Fruit fly (Drosophila melanogaster) whole organism, embryonic: ENCODE results near the gene mnd.
A peak's percentile ranks its signal among the peaks of the same experiment; 100 is the strongest.

ENCODE experiments used
- Abd-B ChIP-seq: fragments of 200-800 bp; sonication (Bioruptor generic); optimal IDR thresholded peaks from 2 replicates; lab custom pipeline; 2018; ENCODE audit warnings: missing biosample characterization, mild to moderate bottlenecking, missing genetic modification characterization, moderate library complexity
- B-H1 ChIP-seq: fragments of 200-800 bp; sonication (Bioruptor generic); IDR thresholded peaks from 3 replicates; pipeline ENCODE4 v1.3.6; 2022; ENCODE audit warnings: missing biosample characterization, missing genetic modification characterization
- Bgb ChIP-seq: fragments of 200-800 bp; sonication (Bioruptor generic); IDR thresholded peaks from 2 replicates; pipeline ENCODE4 v1.3.6; 2022; ENCODE audit warnings: missing biosample characterization, missing genetic modification characterization; ENCODE audit not compliant: partially characterized antibody
- BtbVII ChIP-seq: fragments of 200-800 bp; sonication (Bioruptor generic); optimal IDR thresholded peaks from 3 replicates; lab custom pipeline; 2017; ENCODE audit warnings: missing biosample characterization, mild to moderate bottlenecking, missing genetic modification characterization
- CG1024 ChIP-seq: fragments of 200-800 bp; sonication (Bioruptor generic); IDR thresholded peaks from 2 replicates; pipeline ENCODE4 v1.3.6; 2022; ENCODE audit warnings: missing biosample characterization, missing genetic modification characterization
- CG10321 ChIP-seq: fragments of 200-800 bp; sonication (Bioruptor generic); IDR thresholded peaks from 2 replicates; pipeline ENCODE4 v1.3.6; 2022; ENCODE audit warnings: missing biosample characterization, missing genetic modification characterization
- CG11456 ChIP-seq: fragments of 200-800 bp; sonication (Bioruptor generic); IDR thresholded peaks from 3 replicates; pipeline ENCODE4 v1.3.6; 2022; ENCODE audit warnings: missing biosample characterization, missing genetic modification characterization
- CG11695 ChIP-seq: fragments of 200-800 bp; sonication (Bioruptor generic); IDR thresholded peaks from 3 replicates; pipeline ENCODE4 v1.3.6; 2022; ENCODE audit warnings: missing biosample characterization, missing genetic modification characterization
- CG12236 ChIP-seq: fragments of 200-800 bp; sonication (Bioruptor generic); optimal IDR thresholded peaks from 2 replicates; lab custom pipeline; 2016; ENCODE audit warnings: missing biosample characterization, missing genetic modification characterization
- CG17829 ChIP-seq: fragments of 200-800 bp; optimal IDR thresholded peaks from 2 replicates; lab custom pipeline; 2019; ENCODE audit warnings: missing biosample characterization, mild to moderate bottlenecking, missing genetic modification characterization, moderate library complexity
- CG1832 ChIP-seq: fragments of 200-800 bp; sonication (Bioruptor generic); optimal IDR thresholded peaks from 2 replicates; lab custom pipeline; 2017; ENCODE audit warnings: missing biosample characterization, mild to moderate bottlenecking, missing genetic modification characterization, inconsistent platforms
- CG18764 ChIP-seq: fragments of 200-800 bp; sonication (Bioruptor generic); optimal IDR thresholded peaks from 3 replicates; lab custom pipeline; 2016; ENCODE audit warnings: missing biosample characterization, missing genetic modification characterization
- CG2120 ChIP-seq: fragments of 200-800 bp; sonication (Bioruptor generic); optimal IDR thresholded peaks from 3 replicates; lab custom pipeline; 2016; ENCODE audit warnings: missing biosample characterization, missing genetic modification characterization
- CG30431 ChIP-seq: fragments of 200-800 bp; sonication (Bioruptor generic); optimal IDR thresholded peaks from 2 replicates; lab custom pipeline; 2017; ENCODE audit warnings: missing biosample characterization, missing genetic modification characterization
- CG32532 ChIP-seq: fragments of 200-800 bp; sonication (Bioruptor generic); IDR thresholded peaks from 2 replicates; pipeline ENCODE4 v1.3.6; 2022; ENCODE audit warnings: missing biosample characterization, missing genetic modification characterization
- CG5245 ChIP-seq: fragments of 200-800 bp; sonication (Bioruptor generic); optimal IDR thresholded peaks from 3 replicates; lab custom pipeline; 2016; ENCODE audit warnings: missing biosample characterization, missing genetic modification characterization
- CG6175 ChIP-seq: fragments of 200-800 bp; sonication (Bioruptor generic); IDR thresholded peaks from 3 replicates; pipeline ENCODE4 v1.3.6; 2022; ENCODE audit warnings: missing biosample characterization, missing genetic modification characterization
- CG9215 ChIP-seq: fragments of 200-800 bp; sonication (Bioruptor generic); IDR thresholded peaks from 2 replicates; pipeline ENCODE4 v1.3.6; 2022; ENCODE audit warnings: missing biosample characterization, missing genetic modification characterization
- CG9437 ChIP-seq: fragments of 200-800 bp; sonication (Bioruptor generic); optimal IDR thresholded peaks from 2 replicates; lab custom pipeline; 2018; ENCODE audit warnings: missing biosample characterization, mild to moderate bottlenecking, missing genetic modification characterization
- CG9797 ChIP-seq: fragments of 200-800 bp; sonication (Bioruptor generic); optimal IDR thresholded peaks from 3 replicates; lab custom pipeline; 2018; ENCODE audit warnings: missing biosample characterization, mild to moderate bottlenecking, missing genetic modification characterization
- CHES-1-like ChIP-seq: fragments of 200-800 bp; sonication (Bioruptor generic); optimal IDR thresholded peaks from 2 replicates; lab custom pipeline; 2016; ENCODE audit warnings: missing biosample characterization, missing genetic modification characterization
- D19B ChIP-seq: fragments of 200-800 bp; sonication (Bioruptor generic); optimal IDR thresholded peaks from 2 replicates; lab custom pipeline; 2017; ENCODE audit warnings: missing biosample characterization, mild to moderate bottlenecking, missing genetic modification characterization
- Deaf1 ChIP-seq: fragments of 200-800 bp; optimal IDR thresholded peaks from 3 replicates; lab custom pipeline; 2019; ENCODE audit warnings: missing biosample characterization, mild to moderate bottlenecking, missing genetic modification characterization, moderate library complexity
- Dip3 ChIP-seq: fragments of 200-800 bp; sonication (Bioruptor generic); optimal IDR thresholded peaks from 3 replicates; lab custom pipeline; 2016; ENCODE audit warnings: missing biosample characterization, missing genetic modification characterization
- Dp ChIP-seq: fragments of 200-800 bp; sonication (Bioruptor generic); optimal IDR thresholded peaks from 2 replicates; lab custom pipeline; 2018; ENCODE audit warnings: missing biosample characterization, mild to moderate bottlenecking, missing genetic modification characterization, moderate library complexity
- Drgx ChIP-seq: fragments of 200-800 bp; sonication (Bioruptor generic); IDR thresholded peaks from 2 replicates; pipeline ENCODE4 v1.3.6; 2022; ENCODE audit warnings: missing biosample characterization, missing genetic modification characterization
- ERR ChIP-seq: fragments of 200-800 bp; sonication (Bioruptor generic); optimal IDR thresholded peaks from 2 replicates; lab custom pipeline; 2016; ENCODE audit warnings: missing biosample characterization, missing genetic modification characterization
- HHEX ChIP-seq: fragments of 200-800 bp; sonication (Bioruptor generic); optimal IDR thresholded peaks from 3 replicates; lab custom pipeline; 2017; ENCODE audit warnings: missing biosample characterization, mild to moderate bottlenecking, missing genetic modification characterization, missing genetic modification reagents
- Mad ChIP-seq: fragments of 200-800 bp; sonication (Bioruptor generic); optimal IDR thresholded peaks from 2 replicates; lab custom pipeline; 2016; ENCODE audit warnings: missing biosample characterization, missing genetic modification characterization
- Max ChIP-seq: fragments of 200-800 bp; sonication (Bioruptor generic); optimal IDR thresholded peaks from 2 replicates; lab custom pipeline; 2016; ENCODE audit warnings: missing biosample characterization, mild to moderate bottlenecking, missing genetic modification characterization
- Sox102F ChIP-seq: fragments of 200-800 bp; sonication (Bioruptor generic); optimal IDR thresholded peaks from 2 replicates; lab custom pipeline; 2018; ENCODE audit warnings: missing biosample characterization, mild to moderate bottlenecking, missing genetic modification characterization, moderate library complexity
- TFAM ChIP-seq: fragments of 200-800 bp; sonication (Bioruptor generic); optimal IDR thresholded peaks from 2 replicates; lab custom pipeline; 2017; ENCODE audit warnings: missing biosample characterization, missing genetic modification characterization, inconsistent platforms
- Trl ChIP-seq, 3 experiments: fragments of >200 bp in 2 of 3; fragments of 200-800 bp in 1 of 3; sonication (Bioruptor generic) in 1 of 3; optimal IDR thresholded peaks; 2 replicates in 1 of 3; 3 replicates in 2 of 3; lab custom pipeline; 2016 to 2017; ENCODE audit warnings: missing biosample characterization in 1 of 3, missing genetic modification characterization in 1 of 3
- aop ChIP-seq: fragments of 200-800 bp; sonication (Bioruptor generic); IDR thresholded peaks from 2 replicates; pipeline ENCODE4 v1.3.6; 2022; ENCODE audit warnings: missing biosample characterization, missing genetic modification characterization
- ase ChIP-seq: fragments of 200-800 bp; sonication (Bioruptor generic); IDR thresholded peaks from 3 replicates; pipeline ENCODE4 v1.3.6; 2022; ENCODE audit warnings: missing biosample characterization, missing genetic modification characterization
- cg ChIP-seq: fragments of 200-800 bp; sonication (Bioruptor generic); optimal IDR thresholded peaks from 3 replicates; lab custom pipeline; 2019; ENCODE audit warnings: missing biosample characterization, mild to moderate bottlenecking, missing genetic modification characterization, moderate library complexity
- crp ChIP-seq, 2 experiments: fragments of 200-800 bp; sonication (Bioruptor generic); optimal IDR thresholded peaks; 2 replicates in 1 of 2; 3 replicates in 1 of 2; lab custom pipeline; 2017; ENCODE audit warnings: missing biosample characterization in 2 of 2, missing genetic modification characterization in 2 of 2, mild to moderate bottlenecking in 1 of 2, moderate library complexity in 1 of 2
- fd102C ChIP-seq: fragments of 200-800 bp; sonication (Bioruptor generic); optimal IDR thresholded peaks from 2 replicates; lab custom pipeline; 2018; ENCODE audit warnings: missing biosample characterization, mild to moderate bottlenecking, missing genetic modification characterization, moderate library complexity
- gsb-n ChIP-seq: fragments of 200-800 bp; sonication (Bioruptor generic); optimal IDR thresholded peaks from 3 replicates; lab custom pipeline; 2018; ENCODE audit warnings: missing biosample characterization, mild to moderate bottlenecking, missing genetic modification characterization
- kay ChIP-seq: fragments of 200-800 bp; sonication (Bioruptor generic); optimal IDR thresholded peaks from 2 replicates; lab custom pipeline; 2016; ENCODE audit warnings: missing biosample characterization, missing genetic modification characterization
- luna ChIP-seq: fragments of 200-800 bp; sonication (Bioruptor generic); optimal IDR thresholded peaks from 2 replicates; lab custom pipeline; 2016; ENCODE audit warnings: missing biosample characterization, missing genetic modification characterization
- pb ChIP-seq: fragments of 200-800 bp; sonication (Bioruptor generic); optimal IDR thresholded peaks from 3 replicates; lab custom pipeline; 2016; ENCODE audit warnings: missing biosample characterization, missing genetic modification characterization
- phol ChIP-seq: fragments of 200-800 bp; sonication (Bioruptor generic); optimal IDR thresholded peaks from 3 replicates; lab custom pipeline; 2018; ENCODE audit warnings: missing biosample characterization, mild to moderate bottlenecking, missing genetic modification characterization, moderate library complexity
- pzg ChIP-seq: fragments of 200-800 bp; sonication (Bioruptor generic); optimal IDR thresholded peaks from 3 replicates; lab custom pipeline; 2018; ENCODE audit warnings: missing biosample characterization, mild to moderate bottlenecking, missing genetic modification characterization, moderate library complexity
- repo ChIP-seq: fragments of 200-800 bp; sonication (Bioruptor generic); optimal IDR thresholded peaks from 2 replicates; lab custom pipeline; 2016; ENCODE audit warnings: missing biosample characterization, missing genetic modification characterization
- sens ChIP-seq: fragments of 200-800 bp; sonication (Bioruptor generic); peaks from one replicate; lab custom pipeline; 2016; ENCODE audit warnings: missing biosample characterization, missing genetic modification characterization
- so ChIP-seq: fragments of 200-800 bp; sonication (Bioruptor generic); IDR thresholded peaks from 3 replicates; pipeline ENCODE4 v1.3.6; 2022; ENCODE audit warnings: missing biosample characterization, missing genetic modification characterization
- tio ChIP-seq: fragments of 200-800 bp; sonication (Bioruptor generic); optimal IDR thresholded peaks from 2 replicates; lab custom pipeline; 2017; ENCODE audit warnings: missing biosample characterization, missing genetic modification characterization, inconsistent platforms
- z ChIP-seq: fragments of 200-800 bp; sonication (Bioruptor generic); IDR thresholded peaks from 3 replicates; pipeline ENCODE4 v1.3.6; 2022; ENCODE audit warnings: missing biosample characterization, missing genetic modification characterization

The mnd gene

DNA sequence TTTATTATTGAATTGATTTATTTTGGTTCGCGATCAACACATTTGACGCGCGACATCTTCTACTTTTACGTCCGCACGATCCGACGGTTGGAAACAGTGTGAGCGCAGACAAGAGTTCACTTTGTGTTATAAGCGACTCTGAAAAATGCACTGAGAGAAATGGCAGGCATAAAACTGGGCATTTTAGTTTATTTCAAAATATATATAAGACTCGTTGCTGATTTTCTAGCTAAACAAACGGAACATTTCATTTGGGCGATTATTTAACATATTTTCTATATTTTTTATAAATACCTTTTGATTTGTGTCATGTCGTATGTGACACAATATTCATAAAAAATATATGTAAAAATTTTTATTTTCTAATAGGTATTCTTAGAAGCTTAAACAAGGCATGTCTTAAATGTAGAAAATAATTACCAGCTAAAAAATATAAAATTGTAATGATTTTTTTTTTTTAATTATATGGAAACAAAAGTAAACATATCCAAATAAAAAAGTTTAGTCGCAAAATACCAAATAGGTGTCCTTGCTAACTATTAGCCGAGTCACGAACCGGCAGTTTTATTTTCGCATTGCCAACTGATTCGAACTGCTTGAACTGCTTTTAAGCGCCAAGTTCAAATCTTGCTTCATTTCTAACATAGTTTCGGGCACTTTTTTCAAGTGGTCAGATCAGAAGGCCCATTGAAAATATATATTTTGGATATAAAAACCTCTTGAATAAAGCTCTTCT, 29.2 kb downstream of the mnd start, which contains the start of gene Reck (continued):
- peak; percentile 85 for TF ChIP-seq BtbVII (GFP tag; lab: Kevin White, UChicago)
- peak; percentile 59; the same call in 1 of the 2 replicates for TF ChIP-seq CG10321 (GFP tag; lab: Robert Waterston, UW)
- peak in 1 of 2 experiments; percentile 13 for TF ChIP-seq crp (GFP tag; optimal IDR thresholded peaks at IDR 0.05; lab: Kevin White, UChicago)
- no peak for TF ChIP-seq fd102C (GFP tag; lab: Kevin White, UChicago)
- peak; percentile 77 for TF ChIP-seq CG1024 (GFP tag; lab: Robert Waterston, UW)
- TF ChIP-seq CG1832, result no peak
- peak; percentile 83 for TF ChIP-seq CG11695
- peak; percentile 46 for TF ChIP-seq D19B (GFP tag; lab: Kevin White, UChicago)
- TF ChIP-seq CG18764, result peak; percentile 82
- TF ChIP-seq Trl (optimal IDR thresholded peaks at IDR 0.05; lab: Kevin White, UChicago), result no peak
- peak; percentile 48 for TF ChIP-seq Trl (GFP tag; optimal IDR thresholded peaks at IDR 0.05; lab: Kevin White, UChicago)
- no peak; the same call in none of the 3 replicates for TF ChIP-seq so
- TF ChIP-seq Max (GFP tag; lab: Kevin White, UChicago), result peak; percentile 71
- no peak for TF ChIP-seq CG9215 (GFP tag; lab: Robert Waterston, UW)
- TF ChIP-seq TFAM (GFP tag; lab: Kevin White, UChicago), result peak; percentile 4
- peak; percentile 59 for TF ChIP-seq Deaf1 (tag; lab: Kevin White, UChicago)
- peak; percentile 88 for TF ChIP-seq gsb-n
- no peak for TF ChIP-seq Bgb
- TF ChIP-seq sens (GFP tag; lab: Kevin White, UChicago), result peak; percentile 93
- TF ChIP-seq repo (GFP tag; lab: Kevin White, UChicago), result peak; percentile 6
- TF ChIP-seq Drgx, result peak; percentile 94
- TF ChIP-seq CG2120 (GFP tag; lab: Kevin White, UChicago), result peak; percentile 66
- TF ChIP-seq aop (GFP tag; lab: Robert Waterston, UW), result peak; percentile 29; the same call in 1 of the 2 replicates
- TF ChIP-seq z (GFP tag; lab: Robert Waterston, UW), result no peak
- TF ChIP-seq luna (GFP tag; lab: Kevin White, UChicago), result no peak
- TF ChIP-seq cg, result no peak
- peak; percentile 33; the same call in 1 of the 3 replicates for TF ChIP-seq CG6175
- peak; percentile 62 for TF ChIP-seq CG9437 (GFP tag; lab: Kevin White, UChicago)
- no peak for TF ChIP-seq CHES-1-like (GFP tag; lab: Kevin White, UChicago)
- peak; percentile 90 for TF ChIP-seq Sox102F (GFP tag; lab: Kevin White, UChicago)
- TF ChIP-seq pb (GFP tag; lab: Kevin White, UChicago), result no peak
- peak; percentile 39 for TF ChIP-seq Abd-B (GFP tag; lab: Kevin White, UChicago)
- TF ChIP-seq CG30431 (GFP tag; lab: Kevin White, UChicago), result peak; percentile 71
- TF ChIP-seq Dp (GFP tag; lab: Kevin White, UChicago), result peak; percentile 52
- TF ChIP-seq CG32532 (GFP tag; lab: Robert Waterston, UW), result peak; percentile 80; the same call in 1 of the 2 replicates
- TF ChIP-seq ase (GFP tag; lab: Robert Waterston, UW), result peak; percentile 77; the same call in 2 of the 3 replicates
- TF ChIP-seq B-H1 (GFP tag; lab: Robert Waterston, UW), result peak; percentile 77; the same call in 2 of the 3 replicates
- no peak for TF ChIP-seq ERR
- TF ChIP-seq CG9797 (GFP tag; lab: Kevin White, UChicago), result peak; percentile 26
- TF ChIP-seq Mad (GFP tag; lab: Kevin White, UChicago), result peak; percentile 71
- no peak for TF ChIP-seq CG12236 (GFP tag; lab: Kevin White, UChicago)
- TF ChIP-seq CG17829, result peak; percentile 89
- peak; percentile 21 for TF ChIP-seq Dip3 (GFP tag; lab: Kevin White, UChicago)
- peak; percentile 71 for TF ChIP-seq CG5245 (GFP tag; lab: Kevin White, UChicago)
- peak; percentile 31 for TF ChIP-seq pzg
- TF ChIP-seq HHEX (GFP tag; lab: Kevin White, UChicago), result peak; percentile 84
- TF ChIP-seq CG11456 (GFP tag; lab: Robert Waterston, UW), result peak; percentile 81
- peak; percentile 88 for TF ChIP-seq phol (tag; lab: Kevin White, UChicago)
- peak; percentile 83 for TF ChIP-seq tio (GFP tag; lab: Kevin White, UChicago)
- TF ChIP-seq kay (GFP tag; lab: Kevin White, UChicago), result peak; percentile 14
